Worm (Caenorhabditis elegans) whole organism, L4 larva: ENCODE results near the gene F59A6.13.

Experiments used
- ama-1 ChIP-seq: fragments of 150-350 bp; optimal IDR thresholded peaks from 2 replicates; lab custom pipeline; 2014; ENCODE audit warnings: inconsistent platforms, mixed read lengths
- ceh-28 ChIP-seq: fragments of 150-350 bp; optimal IDR thresholded peaks from 2 replicates; lab custom pipeline; 2014; ENCODE audit warnings: missing biosample characterization, missing genetic modification reagents, missing genetic modification characterization
- ceh-44 ChIP-seq: fragments of 200-800 bp; sonication (Bioruptor generic); IDR thresholded peaks from 2 replicates; pipeline ENCODE4 v1.3.6; 2022; ENCODE audit warnings: missing genetic modification reagents, missing genetic modification characterization, missing compliant biosample characterization
- dve-1 ChIP-seq: sonication (generic microtip); optimal IDR thresholded peaks from 2 replicates; lab custom pipeline; 2017; ENCODE audit warnings: antibody characterized with exemption, mild to moderate bottlenecking, missing genetic modification characterization, missing compliant biosample characterization; ENCODE audit not compliant: insufficient read depth
- fkh-10 ChIP-seq: fragments of 150-350 bp; optimal IDR thresholded peaks from 2 replicates; lab custom pipeline; 2014; ENCODE audit warnings: missing biosample characterization, missing genetic modification reagents, missing genetic modification characterization
- hmg-1.1 ChIP-seq: fragments of 200-800 bp; sonication (Bioruptor generic); IDR thresholded peaks from 2 replicates; pipeline ENCODE4 v1.3.6; 2022; ENCODE audit warnings: missing genetic modification reagents, missing genetic modification characterization, missing compliant biosample characterization
- mxl-2 ChIP-seq: fragments of 200-800 bp; sonication (Bioruptor generic); conservative IDR thresholded peaks from 2 replicates; pipeline ENCODE4 v1.3.6; 2022; ENCODE audit warnings: missing genetic modification reagents, missing genetic modification characterization, missing compliant biosample characterization
- nhr-237 ChIP-seq: sonication (generic microtip); optimal IDR thresholded peaks from 2 replicates; lab custom pipeline; 2017; ENCODE audit warnings: missing biosample characterization, missing genetic modification characterization
- nhr-25 ChIP-seq: sonication (generic microtip); optimal IDR thresholded peaks from 2 replicates; lab custom pipeline; 2017; ENCODE audit warnings: missing genetic modification characterization, mild to moderate bottlenecking, missing compliant biosample characterization, antibody characterized with exemption, moderate library complexity, borderline replicate concordance; ENCODE audit not compliant: insufficient read depth
- pha-4 ChIP-seq, 2 experiments: fragments of 150-350 bp in 1 of 2; fragments of 200-800 bp in 1 of 2; sonication (Bioruptor generic) in 1 of 2; IDR thresholded peaks in 1 of 2; optimal IDR thresholded peaks in 1 of 2; 2 replicates each; pipeline versions ENCODE4 v1.3.6 to Lab custom; 2014 to 2022; ENCODE audit warnings: missing genetic modification characterization in 2 of 2, missing genetic modification reagents in 2 of 2, missing biosample characterization in 1 of 2, missing compliant biosample characterization in 1 of 2
- snpc-4 ChIP-seq: fragments of 150-350 bp; optimal IDR thresholded peaks from 2 replicates; lab custom pipeline; 2014; ENCODE audit warnings: missing biosample characterization, missing genetic modification characterization
- ztf-11 ChIP-seq: fragments of 150-350 bp; optimal IDR thresholded peaks from 2 replicates; lab custom pipeline; 2014; ENCODE audit warnings: missing biosample characterization, missing genetic modification characterization

ce11 chrII:4984151-4984550, 38.5 kb upstream of the F59A6.13 start:
- TF ChIP-seq pha-4 (GFP tag; IDR thresholded peaks at IDR 0.05; lab: Robert Waterston, UW) (no peak), pha-4 (tag; optimal IDR thresholded peaks at IDR 0.05; lab: Kevin White, UChicago) (no peak), fkh-10 (no peak), nhr-237 (no peak), dve-1 (tag; lab: Kevin White, UChicago) (no peak), ztf-11 (no peak), snpc-4 (tag; lab: Kevin White, UChicago) (no peak), ceh-28 (tag; lab: Kevin White, UChicago) (no peak), ceh-44 (GFP tag; lab: Robert Waterston, UW) (no peak), hmg-1.1 (GFP tag; lab: Robert Waterston, UW) (no peak), ama-1 (no peak), mxl-2 (GFP tag; lab: Robert Waterston, UW) (no peak), nhr-25 (tag; lab: Kevin White, UChicago) (no peak)
